Fruit fly (Drosophila melanogaster) whole organism, embryonic: ENCODE data around the gene mnd.
A peak's percentile ranks its signal among the peaks of the same experiment; 100 is the strongest.

Experiments used
- ATbp ChIP-seq: fragments of 200-800 bp; sonication (Bioruptor generic); optimal IDR thresholded peaks from 2 replicates; lab custom pipeline; 2017; ENCODE audit warnings: missing biosample characterization, mild to moderate bottlenecking, missing genetic modification characterization, missing genetic modification reagents
- B-H2 ChIP-seq: fragments of 200-800 bp; sonication (Bioruptor generic); optimal IDR thresholded peaks from 2 replicates; lab custom pipeline; 2018; ENCODE audit warnings: missing biosample characterization, mild to moderate bottlenecking, missing genetic modification characterization
- CG11247 ChIP-seq: fragments of 200-800 bp; sonication (Bioruptor generic); IDR thresholded peaks from 2 replicates; pipeline ENCODE4 v1.3.6; 2022; ENCODE audit warnings: missing biosample characterization, missing genetic modification characterization
- CG13123 ChIP-seq: fragments of 200-800 bp; sonication (Bioruptor generic); optimal IDR thresholded peaks from 2 replicates; lab custom pipeline; 2016; ENCODE audit warnings: missing biosample characterization, missing genetic modification characterization
- CG14050 ChIP-seq: fragments of 200-800 bp; sonication (Bioruptor generic); IDR thresholded peaks from 3 replicates; pipeline ENCODE4 v1.3.6; 2022; ENCODE audit warnings: missing biosample characterization, missing genetic modification characterization
- CG14965 ChIP-seq: fragments of 200-800 bp; sonication (Bioruptor generic); optimal IDR thresholded peaks from 2 replicates; lab custom pipeline; 2016; ENCODE audit warnings: missing biosample characterization, missing genetic modification characterization, borderline replicate concordance
- CG1603 ChIP-seq: fragments of 200-800 bp; sonication (Bioruptor generic); optimal IDR thresholded peaks from 2 replicates; lab custom pipeline; 2019; ENCODE audit warnings: missing biosample characterization, mild to moderate bottlenecking, missing genetic modification characterization, moderate library complexity
- CG17385 ChIP-seq: fragments of 200-800 bp; sonication (Bioruptor generic); optimal IDR thresholded peaks from 3 replicates; lab custom pipeline; 2018; ENCODE audit warnings: missing biosample characterization, mild to moderate bottlenecking, missing genetic modification characterization
- CG17912 ChIP-seq: fragments of 200-800 bp; sonication (Bioruptor generic); optimal IDR thresholded peaks from 2 replicates; lab custom pipeline; 2018; ENCODE audit warnings: missing biosample characterization, mild to moderate bottlenecking, missing genetic modification characterization
- CG2120 ChIP-seq: fragments of 200-800 bp; sonication (Bioruptor generic); optimal IDR thresholded peaks from 3 replicates; lab custom pipeline; 2016; ENCODE audit warnings: missing biosample characterization, missing genetic modification characterization
- CG2129 ChIP-seq: fragments of 200-800 bp; sonication (Bioruptor generic); IDR thresholded peaks from 2 replicates; pipeline ENCODE4 v1.3.6; 2022; ENCODE audit warnings: missing biosample characterization, missing genetic modification characterization; ENCODE audit not compliant: partially characterized antibody
- CG31365 ChIP-seq: fragments of 200-800 bp; sonication (Bioruptor generic); optimal IDR thresholded peaks from 2 replicates; lab custom pipeline; 2018; ENCODE audit warnings: missing biosample characterization, mild to moderate bottlenecking, missing genetic modification characterization
- CG31388 ChIP-seq: fragments of 200-800 bp; sonication (Bioruptor generic); optimal IDR thresholded peaks from 2 replicates; lab custom pipeline; 2016; ENCODE audit warnings: missing biosample characterization, missing genetic modification characterization
- CG4360 ChIP-seq: fragments of 200-800 bp; sonication (Bioruptor generic); IDR thresholded peaks from 2 replicates; pipeline ENCODE4 v1.3.6; 2022; ENCODE audit warnings: missing biosample characterization, missing genetic modification characterization
- CG4707 ChIP-seq: fragments of 200-800 bp; sonication (Bioruptor generic); optimal IDR thresholded peaks from 2 replicates; lab custom pipeline; 2018; ENCODE audit warnings: missing biosample characterization, mild to moderate bottlenecking, missing genetic modification characterization, moderate library complexity
- CG5245 ChIP-seq: fragments of 200-800 bp; sonication (Bioruptor generic); optimal IDR thresholded peaks from 3 replicates; lab custom pipeline; 2016; ENCODE audit warnings: missing biosample characterization, missing genetic modification characterization
- CG7372 ChIP-seq: fragments of 200-800 bp; sonication (Bioruptor generic); IDR thresholded peaks from 2 replicates; pipeline ENCODE4 v1.3.6; 2022; ENCODE audit warnings: missing biosample characterization, missing genetic modification characterization
- D19B ChIP-seq: fragments of 200-800 bp; sonication (Bioruptor generic); optimal IDR thresholded peaks from 2 replicates; lab custom pipeline; 2017; ENCODE audit warnings: missing biosample characterization, mild to moderate bottlenecking, missing genetic modification characterization
- Dek ChIP-seq: fragments of 200-800 bp; sonication (Bioruptor generic); optimal IDR thresholded peaks from 3 replicates; lab custom pipeline; 2019; ENCODE audit warnings: missing biosample characterization, mild to moderate bottlenecking, missing genetic modification characterization, moderate library complexity
- Elba2 ChIP-seq: fragments of 200-800 bp; sonication (Bioruptor generic); optimal IDR thresholded peaks from 3 replicates; lab custom pipeline; 2016; ENCODE audit warnings: missing biosample characterization, missing genetic modification characterization
- HLH54F ChIP-seq: fragments of 200-800 bp; sonication (Bioruptor generic); optimal IDR thresholded peaks from 3 replicates; lab custom pipeline; 2016; ENCODE audit warnings: missing biosample characterization, missing genetic modification characterization
- HLHmδ ChIP-seq: fragments of 200-800 bp; sonication (Bioruptor generic); optimal IDR thresholded peaks from 2 replicates; lab custom pipeline; 2018; ENCODE audit warnings: missing biosample characterization, mild to moderate bottlenecking, missing genetic modification characterization, moderate library complexity
- Hr51 ChIP-seq, 2 experiments: fragments of 200-800 bp; sonication (Bioruptor generic); optimal IDR thresholded peaks; 2 replicates in 1 of 2; 3 replicates in 1 of 2; lab custom pipeline; 2016 to 2018; ENCODE audit warnings: missing biosample characterization in 2 of 2, missing genetic modification characterization in 2 of 2, mild to moderate bottlenecking in 1 of 2, moderate library complexity in 1 of 2
- Hsf ChIP-seq: fragments of 200-800 bp; sonication (Bioruptor generic); optimal IDR thresholded peaks from 3 replicates; lab custom pipeline; 2016; ENCODE audit warnings: missing biosample characterization, missing genetic modification characterization
- Mes4 ChIP-seq: fragments of 200-800 bp; sonication (Bioruptor generic); optimal IDR thresholded peaks from 2 replicates; lab custom pipeline; 2016; ENCODE audit warnings: missing biosample characterization, missing genetic modification characterization
- Ptx1 ChIP-seq: fragments of 200-800 bp; sonication (Bioruptor generic); IDR thresholded peaks from 2 replicates; pipeline ENCODE4 v1.3.6; 2022; ENCODE audit warnings: missing biosample characterization, missing genetic modification characterization
- Rx ChIP-seq: fragments of 200-800 bp; sonication (Bioruptor generic); IDR thresholded peaks from 2 replicates; pipeline ENCODE4 v1.3.6; 2022; ENCODE audit warnings: missing biosample characterization, missing genetic modification characterization
- Tbp ChIP-seq: fragments of >200 bp; optimal IDR thresholded peaks from 2 replicates; lab custom pipeline; 2018; ENCODE audit warnings: missing biosample characterization, missing genetic modification characterization
- Trl ChIP-seq, 3 experiments: fragments of >200 bp in 2 of 3; fragments of 200-800 bp in 1 of 3; sonication (Bioruptor generic) in 1 of 3; optimal IDR thresholded peaks; 2 replicates in 1 of 3; 3 replicates in 2 of 3; lab custom pipeline; 2016 to 2017; ENCODE audit warnings: missing biosample characterization in 1 of 3, missing genetic modification characterization in 1 of 3
- ap ChIP-seq: fragments of 200-800 bp; sonication (Bioruptor generic); IDR thresholded peaks from 2 replicates; pipeline ENCODE4 v1.3.6; 2022; ENCODE audit warnings: missing biosample characterization, missing genetic modification characterization
- danr ChIP-seq: fragments of 200-800 bp; sonication (Bioruptor generic); IDR thresholded peaks from 2 replicates; pipeline ENCODE4 v1.3.6; 2022; ENCODE audit warnings: missing biosample characterization, missing genetic modification characterization
- exex ChIP-seq: fragments of 200-800 bp; sonication (Bioruptor generic); optimal IDR thresholded peaks from 4 replicates; lab custom pipeline; 2018; ENCODE audit warnings: missing biosample characterization, mild to moderate bottlenecking, missing genetic modification characterization, moderate library complexity
- fu2 ChIP-seq: fragments of 200-800 bp; sonication (Bioruptor generic); optimal IDR thresholded peaks from 2 replicates; lab custom pipeline; 2016; ENCODE audit warnings: missing biosample characterization, missing genetic modification characterization
- ind ChIP-seq: fragments of 200-800 bp; sonication (Bioruptor generic); optimal IDR thresholded peaks from 3 replicates; lab custom pipeline; 2016; ENCODE audit warnings: missing biosample characterization, missing genetic modification characterization
- lov ChIP-seq, 2 experiments: fragments of 200-800 bp in 1 of 2; fragments of >200 bp in 1 of 2; sonication (Bioruptor generic) in 1 of 2; IDR thresholded peaks in 1 of 2; optimal IDR thresholded peaks in 1 of 2; 2 replicates in 1 of 2; 3 replicates in 1 of 2; pipeline versions ENCODE4 v1.3.6 to Lab custom; 2017 to 2022; ENCODE audit warnings: missing biosample characterization in 1 of 2, missing genetic modification characterization in 1 of 2
- peb ChIP-seq: fragments of 200-800 bp; sonication (Bioruptor generic); IDR thresholded peaks from 2 replicates; pipeline ENCODE4 v1.3.6; 2022; ENCODE audit warnings: missing biosample characterization, missing genetic modification characterization
- pnt ChIP-seq: fragments of 200-800 bp; sonication (Bioruptor generic); optimal IDR thresholded peaks from 3 replicates; lab custom pipeline; 2016; ENCODE audit warnings: missing biosample characterization, missing genetic modification characterization
- prd ChIP-seq, 3 experiments: fragments of >200 bp in 2 of 3; fragments of 200-800 bp in 1 of 3; sonication (Bioruptor generic) in 1 of 3; optimal IDR thresholded peaks in 2 of 3; IDR thresholded peaks in 1 of 3; 2 replicates in 2 of 3; 3 replicates in 1 of 3; pipeline versions ENCODE4 v1.3.6 to Lab custom; 2017 to 2022; ENCODE audit warnings: missing biosample characterization in 1 of 3, missing genetic modification characterization in 1 of 3
- rib ChIP-seq: fragments of 200-800 bp; sonication (Bioruptor generic); IDR thresholded peaks from 2 replicates; pipeline ENCODE4 v1.3.6; 2022; ENCODE audit warnings: missing biosample characterization, missing genetic modification characterization
- run ChIP-seq: fragments of 200-800 bp; sonication (Bioruptor generic); optimal IDR thresholded peaks from 3 replicates; lab custom pipeline; 2018; ENCODE audit warnings: missing biosample characterization, mild to moderate bottlenecking, missing genetic modification characterization
- salm ChIP-seq: fragments of 200-800 bp; sonication (Bioruptor generic); optimal IDR thresholded peaks from 2 replicates; lab custom pipeline; 2018; ENCODE audit warnings: missing biosample characterization, mild to moderate bottlenecking, missing genetic modification characterization
- slp2 ChIP-seq: fragments of 200-800 bp; sonication (Bioruptor generic); optimal IDR thresholded peaks from 2 replicates; lab custom pipeline; 2016; ENCODE audit warnings: missing biosample characterization, missing genetic modification characterization
- trem ChIP-seq: fragments of 200-800 bp; optimal IDR thresholded peaks from 3 replicates; lab custom pipeline; 2019; ENCODE audit warnings: missing biosample characterization, mild to moderate bottlenecking, missing genetic modification characterization, moderate library complexity
- trh ChIP-seq: fragments of 200-800 bp; sonication (Bioruptor generic); optimal IDR thresholded peaks from 2 replicates; lab custom pipeline; 2016; ENCODE audit warnings: missing biosample characterization, missing genetic modification characterization
- usp ChIP-seq: fragments of >200 bp; optimal IDR thresholded peaks from 2 replicates; lab custom pipeline; 2017; ENCODE audit warnings: missing biosample characterization, missing genetic modification characterization
- vnd ChIP-seq: fragments of 200-800 bp; sonication (Bioruptor generic); IDR thresholded peaks from 3 replicates; pipeline ENCODE4 v1.3.6; 2022; ENCODE audit warnings: missing biosample characterization, missing genetic modification characterization; ENCODE audit not compliant: partially characterized antibody
- zen ChIP-seq: fragments of 200-800 bp; sonication (Bioruptor generic); optimal IDR thresholded peaks from 3 replicates; lab custom pipeline; 2018; ENCODE audit warnings: missing biosample characterization, mild to moderate bottlenecking, missing genetic modification characterization, moderate library complexity

mnd gene

DNA sequence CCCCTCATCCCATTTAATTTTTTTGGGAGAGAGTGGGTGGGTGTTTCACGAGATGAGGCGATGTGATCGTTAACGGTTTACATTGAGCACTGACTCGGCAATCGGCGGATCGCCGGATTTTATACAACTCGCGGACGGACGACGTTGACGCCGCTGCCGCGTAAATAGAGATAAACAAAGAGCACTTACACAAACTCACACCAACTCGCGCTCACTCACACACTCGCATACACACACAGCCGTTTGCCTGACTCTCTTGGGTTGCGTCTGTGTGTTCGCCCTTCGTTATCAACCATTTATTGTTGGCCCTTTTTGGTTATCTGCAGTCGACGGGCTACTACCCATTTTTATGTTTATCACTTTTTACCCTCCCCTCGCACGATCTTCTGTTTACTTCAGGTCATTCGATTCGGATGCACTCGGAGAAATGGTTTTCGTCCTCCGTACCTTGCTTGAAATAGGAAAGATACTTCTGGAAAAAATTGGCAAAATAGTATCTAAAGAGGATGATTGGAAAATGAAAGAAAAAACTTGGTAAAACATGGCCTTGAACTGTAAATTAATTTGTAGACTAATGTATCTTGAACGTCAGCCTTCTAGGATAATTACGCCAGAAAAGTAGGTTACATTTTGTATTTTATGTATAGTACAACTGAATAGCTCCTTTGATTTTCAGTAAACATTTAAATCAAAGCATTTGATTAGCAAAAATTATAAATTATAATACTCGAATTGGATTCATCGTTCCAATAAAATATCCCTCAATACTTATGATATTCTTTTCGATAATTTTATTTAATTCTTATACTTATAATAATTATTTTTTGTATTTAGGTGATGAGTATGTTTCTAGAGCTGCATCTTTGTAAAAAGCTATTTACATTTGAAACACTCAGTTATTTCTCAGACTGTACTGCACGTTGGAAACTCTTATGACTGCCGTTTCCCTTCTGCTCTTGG is 7.1 kb upstream of the mnd start (continued):
- TF ChIP-seq CG2120 (GFP tag; lab: Kevin White, UChicago) (no peak), CG17385 (peak; percentile 39), CG7372 (peak; percentile 11; the same call in 1 of the 2 replicates), CG1603 (tag; lab: Kevin White, UChicago) (peak; percentile 8), CG4360 (GFP tag; lab: Robert Waterston, UW) (peak; percentile 57; the same call in 1 of the 2 replicates), CG11247 (GFP tag; lab: Robert Waterston, UW) (no peak), peb (no peak), Ptx1 (GFP tag; lab: Robert Waterston, UW) (peak; percentile 49), prd (optimal IDR thresholded peaks at IDR 0.05; lab: Kevin White, UChicago) (no peak), prd (GFP tag; IDR thresholded peaks at IDR 0.05; lab: Robert Waterston, UW) (peak; percentile 66), Elba2 (GFP tag; lab: Kevin White, UChicago) (no peak), vnd (no peak), fu2 (GFP tag; lab: Kevin White, UChicago) (no peak), CG5245 (GFP tag; lab: Kevin White, UChicago) (no peak), CG4707 (peak; percentile 15), HLH54F (GFP tag; lab: Kevin White, UChicago) (no peak), CG31365 (tag; lab: Kevin White, UChicago) (peak; percentile 17), Dek (tag; lab: Kevin White, UChicago) (no peak), D19B (GFP tag; lab: Kevin White, UChicago) (no peak), pnt (GFP tag; lab: Kevin White, UChicago) (peak; percentile 47), B-H2 (GFP tag; lab: Kevin White, UChicago) (no peak), Hr51 (GFP tag; optimal IDR thresholded peaks at IDR 0.05; lab: Kevin White, UChicago) (peak in 1 of 2 experiments; percentile 14), run (no peak), Rx (GFP tag; lab: Robert Waterston, UW) (peak; percentile 47; the same call in 1 of the 2 replicates), CG2129 (no peak), zen (tag; lab: Kevin White, UChicago) (peak; percentile 41), HLHmδ (GFP tag; lab: Kevin White, UChicago) (peak; percentile 9), Trl (optimal IDR thresholded peaks at IDR 0.05; lab: Kevin White, UChicago) (peak; percentile 58 to 63), Trl (GFP tag; optimal IDR thresholded peaks at IDR 0.05; lab: Kevin White, UChicago) (no peak), CG13123 (no peak), trh (GFP tag; lab: Kevin White, UChicago) (no peak), rib (GFP tag; lab: Robert Waterston, UW) (peak; percentile 65; the same call in 1 of the 2 replicates), Tbp (no peak), Mes4 (GFP tag; lab: Kevin White, UChicago) (no peak), usp (GFP tag; lab: Kevin White, UChicago) (no peak), CG31388 (GFP tag; lab: Kevin White, UChicago) (no peak), trem (peak; percentile 41), ap (GFP tag; lab: Robert Waterston, UW) (no peak), salm (no peak), slp2 (GFP tag; lab: Kevin White, UChicago) (peak; percentile 60), exex (tag; lab: Kevin White, UChicago) (peak; percentile 4), CG17912 (GFP tag; lab: Kevin White, UChicago) (peak; percentile 17), danr (GFP tag; lab: Robert Waterston, UW) (no peak), Hsf (GFP tag; lab: Kevin White, UChicago) (peak; percentile 43), CG14050 (GFP tag; lab: Robert Waterston, UW) (no peak), lov (optimal IDR thresholded peaks at IDR 0.05; lab: Kevin White, UChicago) (no peak), lov (GFP tag; IDR thresholded peaks at IDR 0.05; lab: Robert Waterston, UW) (no peak), CG14965 (GFP tag; lab: Kevin White, UChicago) (no peak), ATbp (GFP tag; lab: Kevin White, UChicago) (no peak), ind (GFP tag; lab: Kevin White, UChicago) (peak; percentile 5)
